Fruit fly (Drosophila melanogaster): ENCODE results near the gene Ost48.

Ost48 gene

DNA sequence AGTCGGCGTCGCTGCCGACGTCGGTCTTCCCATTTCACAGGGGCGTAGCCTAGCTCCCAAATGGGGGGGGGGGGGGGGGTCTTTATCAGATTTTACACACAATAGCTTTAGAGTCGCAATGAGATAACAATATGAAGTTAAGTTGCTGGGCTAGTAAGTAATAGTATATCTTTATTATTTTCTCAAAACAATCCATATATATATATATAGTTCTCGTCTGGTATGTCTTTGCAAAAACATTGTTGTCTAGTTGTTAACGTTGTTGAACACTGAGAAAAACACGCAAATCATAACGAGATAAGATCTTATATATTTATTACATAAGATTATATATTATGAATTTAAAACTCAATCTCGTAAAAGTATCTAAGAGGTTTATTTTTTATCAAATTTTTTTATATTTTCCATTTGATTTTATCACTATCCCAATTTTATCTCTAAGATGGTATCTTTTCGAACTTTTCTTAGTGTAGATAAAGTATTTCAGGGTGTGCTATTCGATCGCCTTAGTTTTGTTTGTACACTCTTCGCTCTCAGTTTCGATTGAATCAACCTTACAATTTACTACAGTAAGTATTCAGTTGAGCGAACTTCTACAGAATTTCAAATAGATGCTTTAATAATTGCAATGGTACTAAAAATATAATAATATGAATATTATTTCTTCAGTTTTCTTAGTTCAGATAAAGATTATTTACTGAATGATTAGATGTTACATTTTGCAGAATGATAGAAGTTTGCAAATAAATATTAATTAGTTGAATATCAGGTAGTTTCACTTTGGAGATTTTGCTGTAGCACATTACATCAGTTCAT, 43.8 kb upstream of the Ost48 start (continued):
- TF ChIP-seq CG3281 (GFP tag; optimal IDR thresholded peaks at IDR 0.05) (peak; percentile 88), hth (optimal IDR thresholded peaks at IDR 0.05) (no peak), NFAT (GFP tag; IDR thresholded peaks at IDR 0.05) (peak; percentile 96), jumu (GFP tag; optimal IDR thresholded peaks at IDR 0.05) (no peak), GATAe (GFP tag; conservative IDR thresholded peaks at IDR 0.05) (peak; percentile 57; the same call in 1 of the 2 replicates), ara (GFP tag; IDR thresholded peaks at IDR 0.05) (no peak), Adf1 (GFP tag; IDR thresholded peaks at IDR 0.05) (peak; percentile 96), grn (GFP tag; optimal IDR thresholded peaks at IDR 0.05) (peak; percentile 57), CG2116 (GFP tag; optimal IDR thresholded peaks at IDR 0.05) (no peak), cas (GFP tag; IDR thresholded peaks at IDR 0.05) (peak; percentile 76), CG3065 (GFP tag; optimal IDR thresholded peaks at IDR 0.05) (no peak), CG17802 (tag; optimal IDR thresholded peaks at IDR 0.05) (no peak), Camta (GFP tag; optimal IDR thresholded peaks at IDR 0.05) (no peak), sens-2 (GFP tag; IDR thresholded peaks at IDR 0.05) (no peak), NC2β (GFP tag; optimal IDR thresholded peaks at IDR 0.05) (no peak), seq (GFP tag; IDR thresholded peaks at IDR 0.05) (no peak), ssp (GFP tag; IDR thresholded peaks at IDR 0.05) (peak; percentile 55), repo (GFP tag; optimal IDR thresholded peaks at IDR 0.05) (no peak), dmrt99B (tag; optimal IDR thresholded peaks at IDR 0.05) (peak; percentile 59), CG4854 (GFP tag; optimal IDR thresholded peaks at IDR 0.05) (no peak), CG10274 (GFP tag; optimal IDR thresholded peaks at IDR 0.05) (peak; percentile 67), Dad (GFP tag; optimal IDR thresholded peaks at IDR 0.05) (no peak), Asciz (GFP tag; optimal IDR thresholded peaks at IDR 0.05) (no peak), CG31224 (GFP tag; IDR thresholded peaks at IDR 0.05) (peak; percentile 89), CG7786 (GFP tag; optimal IDR thresholded peaks at IDR 0.05) (peak; percentile 31), tgo (GFP tag; IDR thresholded peaks at IDR 0.05) (peak; percentile 82; the same call in 2 of the 3 replicates), CG8765 (GFP tag; IDR thresholded peaks at IDR 0.05) (peak; percentile 56; the same call in 1 of the 2 replicates), HmgZ (tag; optimal IDR thresholded peaks at IDR 0.05) (peak; percentile 78), trh (GFP tag; optimal IDR thresholded peaks at IDR 0.05) (no peak), Myb (GFP tag; optimal IDR thresholded peaks at IDR 0.05) (peak; percentile 28), CG1647 (GFP tag; optimal IDR thresholded peaks at IDR 0.05) (no peak), CG15601 (tag; optimal IDR thresholded peaks at IDR 0.05) (peak; percentile 96), NC2α (GFP tag; optimal IDR thresholded peaks at IDR 0.05) (no peak), wdn (GFP tag; IDR thresholded peaks at IDR 0.05) (peak; percentile 92), Neu2 (GFP tag; optimal IDR thresholded peaks at IDR 0.05; ENCODE audit: borderline replicate concordance) (no peak), chinmo (GFP tag; IDR thresholded peaks at IDR 0.05; ENCODE audit: partially characterized antibody) (no peak), sens (GFP tag) (peak; percentile 73), ERR (GFP tag; optimal IDR thresholded peaks at IDR 0.05) (no peak), az2 (GFP tag; optimal IDR thresholded peaks at IDR 0.05) (no peak), CG34422 (GFP tag; IDR thresholded peaks at IDR 0.05) (peak; percentile 85), Hr51 (GFP tag; optimal IDR thresholded peaks at IDR 0.05) (peak; percentile 2 to 76), CG2712 (tag; optimal IDR thresholded peaks at IDR 0.05) (peak; percentile 49), CkIIα-i1 (GFP tag; IDR thresholded peaks at IDR 0.05) (peak; percentile 54; the same call in 1 of the 2 replicates), pita (GFP tag; optimal IDR thresholded peaks at IDR 0.05) (no peak), CG17359 (tag; optimal IDR thresholded peaks at IDR 0.05) (peak; percentile 60), hbn (GFP tag; IDR thresholded peaks at IDR 0.05; ENCODE audit: partially characterized antibody) (no peak), CG13296 (GFP tag; optimal IDR thresholded peaks at IDR 0.05) (peak; percentile 64), CG13624 (GFP tag; optimal IDR thresholded peaks at IDR 0.05) (peak; percentile 18), CG3163 (GFP tag; optimal IDR thresholded peaks at IDR 0.05) (no peak), CG2199 (GFP tag; IDR thresholded peaks at IDR 0.05) (no peak), salm (tag; optimal IDR thresholded peaks at IDR 0.05) (peak; percentile 10)
